Fruit fly (Drosophila melanogaster) whole organism, embryonic: Measurements from ENCODE around the gene Mgat4b.

Source experiments
- ATbp ChIP-seq: fragments of 200-800 bp; sonication (Bioruptor generic); optimal IDR thresholded peaks from 2 replicates; lab custom pipeline; 2017; ENCODE audit warnings: missing biosample characterization, mild to moderate bottlenecking, missing genetic modification characterization, missing genetic modification reagents
- Atf3 ChIP-seq: fragments of 200-800 bp; sonication (Bioruptor generic); optimal IDR thresholded peaks from 3 replicates; lab custom pipeline; 2016; ENCODE audit warnings: missing biosample characterization, missing genetic modification characterization
- B-H2 ChIP-seq: fragments of 200-800 bp; sonication (Bioruptor generic); optimal IDR thresholded peaks from 2 replicates; lab custom pipeline; 2018; ENCODE audit warnings: missing biosample characterization, mild to moderate bottlenecking, missing genetic modification characterization
- CG10147 ChIP-seq: fragments of 200-800 bp; sonication (Bioruptor generic); optimal IDR thresholded peaks from 2 replicates; lab custom pipeline; 2019; ENCODE audit warnings: missing biosample characterization, mild to moderate bottlenecking, missing genetic modification characterization, moderate library complexity
- CG10462 ChIP-seq: fragments of 200-800 bp; sonication (Bioruptor generic); optimal IDR thresholded peaks from 2 replicates; lab custom pipeline; 2016; ENCODE audit warnings: missing biosample characterization, missing genetic modification characterization
- CG11247 ChIP-seq: fragments of 200-800 bp; sonication (Bioruptor generic); IDR thresholded peaks from 2 replicates; pipeline ENCODE4 v1.3.6; 2022; ENCODE audit warnings: missing biosample characterization, missing genetic modification characterization
- CG14050 ChIP-seq: fragments of 200-800 bp; sonication (Bioruptor generic); IDR thresholded peaks from 3 replicates; pipeline ENCODE4 v1.3.6; 2022; ENCODE audit warnings: missing biosample characterization, missing genetic modification characterization
- CG14860 ChIP-seq: fragments of 200-800 bp; sonication (Bioruptor generic); IDR thresholded peaks from 3 replicates; pipeline ENCODE4 v1.3.6; 2022; ENCODE audit warnings: missing biosample characterization, missing genetic modification characterization; ENCODE audit not compliant: partially characterized antibody
- CG15479 ChIP-seq: fragments of 200-800 bp; sonication (Bioruptor generic); optimal IDR thresholded peaks from 3 replicates; lab custom pipeline; 2019; ENCODE audit warnings: missing biosample characterization, mild to moderate bottlenecking, missing genetic modification characterization, moderate library complexity
- CG2116 ChIP-seq: fragments of 200-800 bp; sonication (Bioruptor generic); optimal IDR thresholded peaks from 3 replicates; lab custom pipeline; 2018; ENCODE audit warnings: missing biosample characterization, mild to moderate bottlenecking, missing genetic modification characterization
- CG31224 ChIP-seq: fragments of 200-800 bp; sonication (Bioruptor generic); IDR thresholded peaks from 2 replicates; pipeline ENCODE4 v1.3.6; 2022; ENCODE audit warnings: missing biosample characterization, missing genetic modification characterization
- CG33213 ChIP-seq: fragments of 200-800 bp; sonication (Bioruptor generic); optimal IDR thresholded peaks from 3 replicates; lab custom pipeline; 2016; ENCODE audit warnings: missing biosample characterization, missing genetic modification characterization
- CG3726 ChIP-seq: fragments of 200-800 bp; sonication (Bioruptor generic); IDR thresholded peaks from 3 replicates; pipeline ENCODE4, ENCODE4 v1.3.6; 2022; ENCODE audit warnings: missing biosample characterization, missing genetic modification characterization
- CG43689 ChIP-seq: fragments of 200-800 bp; sonication (Bioruptor generic); IDR thresholded peaks from 2 replicates; pipeline ENCODE4 v1.3.6; 2022; ENCODE audit warnings: missing biosample characterization, missing genetic modification characterization
- CG9817 ChIP-seq: fragments of 200-800 bp; sonication (Bioruptor generic); optimal IDR thresholded peaks from 2 replicates; lab custom pipeline; 2018; ENCODE audit warnings: missing biosample characterization, mild to moderate bottlenecking, missing genetic modification characterization, moderate library complexity
- CG9932 ChIP-seq: fragments of 200-800 bp; sonication (Bioruptor generic); IDR thresholded peaks from 2 replicates; pipeline ENCODE4 v1.3.6; 2022; ENCODE audit warnings: missing biosample characterization, missing genetic modification characterization
- Dbx ChIP-seq: fragments of 200-800 bp; sonication (Bioruptor generic); IDR thresholded peaks from 3 replicates; pipeline ENCODE4 v1.3.6; 2022; ENCODE audit warnings: missing biosample characterization, missing genetic modification characterization
- Dip3 ChIP-seq: fragments of 200-800 bp; sonication (Bioruptor generic); optimal IDR thresholded peaks from 3 replicates; lab custom pipeline; 2016; ENCODE audit warnings: missing biosample characterization, missing genetic modification characterization
- Dref ChIP-seq: fragments of 200-800 bp; sonication (Bioruptor generic); IDR thresholded peaks from 2 replicates; pipeline ENCODE4 v1.3.6; 2022; ENCODE audit warnings: missing biosample characterization, missing genetic modification characterization
- Drgx ChIP-seq: fragments of 200-800 bp; sonication (Bioruptor generic); IDR thresholded peaks from 2 replicates; pipeline ENCODE4 v1.3.6; 2022; ENCODE audit warnings: missing biosample characterization, missing genetic modification characterization
- Elba2 ChIP-seq: fragments of 200-800 bp; sonication (Bioruptor generic); optimal IDR thresholded peaks from 3 replicates; lab custom pipeline; 2016; ENCODE audit warnings: missing biosample characterization, missing genetic modification characterization
- H2.0 ChIP-seq: fragments of 200-800 bp; sonication (Bioruptor generic); IDR thresholded peaks from 2 replicates; pipeline ENCODE4 v1.3.6; 2022; ENCODE audit warnings: missing biosample characterization, missing genetic modification characterization
- HLH54F ChIP-seq: fragments of 200-800 bp; sonication (Bioruptor generic); optimal IDR thresholded peaks from 3 replicates; lab custom pipeline; 2016; ENCODE audit warnings: missing biosample characterization, missing genetic modification characterization
- HLHmδ ChIP-seq: fragments of 200-800 bp; sonication (Bioruptor generic); optimal IDR thresholded peaks from 2 replicates; lab custom pipeline; 2018; ENCODE audit warnings: missing biosample characterization, mild to moderate bottlenecking, missing genetic modification characterization, moderate library complexity
- HmgZ ChIP-seq: fragments of 200-800 bp; sonication (Bioruptor generic); optimal IDR thresholded peaks from 2 replicates; lab custom pipeline; 2018; ENCODE audit warnings: missing biosample characterization, mild to moderate bottlenecking, missing genetic modification characterization
- Optix ChIP-seq: fragments of 200-800 bp; sonication (Bioruptor generic); IDR thresholded peaks from 3 replicates; pipeline ENCODE4 v1.3.6; 2022; ENCODE audit warnings: missing biosample characterization, missing genetic modification characterization
- Rfx ChIP-seq: fragments of 200-800 bp; sonication (Bioruptor generic); IDR thresholded peaks from 2 replicates; pipeline ENCODE4 v1.3.6; 2022; ENCODE audit warnings: missing biosample characterization, missing genetic modification characterization
- Sry-β ChIP-seq: fragments of 200-800 bp; sonication (Bioruptor generic); optimal IDR thresholded peaks from 2 replicates; lab custom pipeline; 2018; ENCODE audit warnings: missing biosample characterization, mild to moderate bottlenecking, missing genetic modification characterization, moderate library complexity
- Stat92E ChIP-seq, 3 experiments: fragments of >200 bp in 2 of 3; fragments of 200-800 bp in 1 of 3; sonication (Bioruptor generic) in 1 of 3; optimal IDR thresholded peaks; 2 replicates each; lab custom pipeline; 2017 to 2019; ENCODE audit warnings: missing biosample characterization in 3 of 3, missing genetic modification characterization in 3 of 3, mild to moderate bottlenecking in 1 of 3, moderate library complexity in 1 of 3
- YL-1 ChIP-seq: fragments of 200-800 bp; sonication (Bioruptor generic); optimal IDR thresholded peaks from 3 replicates; lab custom pipeline; 2017; ENCODE audit warnings: missing biosample characterization, mild to moderate bottlenecking, missing genetic modification characterization
- ab ChIP-seq: fragments of 200-800 bp; sonication (Bioruptor generic); optimal IDR thresholded peaks from 2 replicates; lab custom pipeline; 2016; ENCODE audit warnings: missing biosample characterization, missing genetic modification characterization
- al ChIP-seq: fragments of 200-800 bp; sonication (Bioruptor generic); IDR thresholded peaks from 2 replicates; pipeline ENCODE4 v1.3.6; 2022; ENCODE audit warnings: missing biosample characterization, missing genetic modification characterization
- amos ChIP-seq: fragments of 200-800 bp; sonication (Bioruptor generic); IDR thresholded peaks from 2 replicates; pipeline ENCODE4 v1.3.6; 2022; ENCODE audit warnings: missing biosample characterization, missing genetic modification characterization; ENCODE audit not compliant: partially characterized antibody
- bab2 ChIP-seq: fragments of 200-800 bp; sonication (Bioruptor generic); optimal IDR thresholded peaks from 2 replicates; lab custom pipeline; 2016; ENCODE audit warnings: missing biosample characterization, missing genetic modification characterization
- bcd ChIP-seq: fragments of 200-800 bp; sonication (Bioruptor generic); optimal IDR thresholded peaks from 2 replicates; lab custom pipeline; 2017; ENCODE audit warnings: missing biosample characterization, mild to moderate bottlenecking, missing genetic modification characterization
- ems ChIP-seq: fragments of 200-800 bp; sonication (Bioruptor generic); optimal IDR thresholded peaks from 3 replicates; lab custom pipeline; 2016; ENCODE audit warnings: missing biosample characterization, missing genetic modification characterization
- fd96Cb ChIP-seq: fragments of 200-800 bp; sonication (Bioruptor generic); optimal IDR thresholded peaks from 2 replicates; lab custom pipeline; 2018; ENCODE audit warnings: missing biosample characterization, mild to moderate bottlenecking, missing genetic modification characterization, moderate library complexity
- gro ChIP-seq: fragments of 200-800 bp; sonication (Bioruptor generic); optimal IDR thresholded peaks from 2 replicates; lab custom pipeline; 2016; ENCODE audit warnings: missing biosample characterization, missing genetic modification characterization
- inv ChIP-seq: fragments of 200-800 bp; sonication (Bioruptor generic); IDR thresholded peaks from 2 replicates; pipeline ENCODE4 v1.3.6; 2022; ENCODE audit warnings: missing biosample characterization, missing genetic modification characterization; ENCODE audit not compliant: partially characterized antibody
- ken ChIP-seq: fragments of 200-800 bp; sonication (Bioruptor generic); IDR thresholded peaks from 3 replicates; pipeline ENCODE4 v1.3.6; 2022; ENCODE audit warnings: missing biosample characterization, missing genetic modification characterization
- nerfin-2 ChIP-seq: fragments of 200-800 bp; sonication (Bioruptor generic); IDR thresholded peaks from 2 replicates; pipeline ENCODE4 v1.3.6; 2022; ENCODE audit warnings: missing biosample characterization, missing genetic modification characterization; ENCODE audit not compliant: partially characterized antibody
- pzg ChIP-seq: fragments of 200-800 bp; sonication (Bioruptor generic); optimal IDR thresholded peaks from 3 replicates; lab custom pipeline; 2018; ENCODE audit warnings: missing biosample characterization, mild to moderate bottlenecking, missing genetic modification characterization, moderate library complexity
- rib ChIP-seq: fragments of 200-800 bp; sonication (Bioruptor generic); IDR thresholded peaks from 2 replicates; pipeline ENCODE4 v1.3.6; 2022; ENCODE audit warnings: missing biosample characterization, missing genetic modification characterization
- sim ChIP-seq: fragments of 200-800 bp; sonication (Bioruptor generic); IDR thresholded peaks from 2 replicates; pipeline ENCODE4 v1.3.6; 2022; ENCODE audit warnings: missing biosample characterization, missing genetic modification characterization
- slou ChIP-seq: fragments of 200-800 bp; sonication (Bioruptor generic); optimal IDR thresholded peaks from 3 replicates; lab custom pipeline; 2016; ENCODE audit warnings: missing biosample characterization, missing genetic modification characterization
- sob ChIP-seq: fragments of 200-800 bp; sonication (Bioruptor generic); IDR thresholded peaks from 2 replicates; pipeline ENCODE4 v1.3.6; 2022; ENCODE audit warnings: missing biosample characterization, missing genetic modification characterization
- trh ChIP-seq: fragments of 200-800 bp; sonication (Bioruptor generic); optimal IDR thresholded peaks from 2 replicates; lab custom pipeline; 2016; ENCODE audit warnings: missing biosample characterization, missing genetic modification characterization
- vfl ChIP-seq: fragments of 200-800 bp; sonication (Bioruptor generic); optimal IDR thresholded peaks from 2 replicates; lab custom pipeline; 2016; ENCODE audit warnings: missing biosample characterization, missing genetic modification characterization
- vvl ChIP-seq: fragments of 200-800 bp; sonication (Bioruptor generic); IDR thresholded peaks from 2 replicates; pipeline ENCODE4 v1.3.6; 2022; ENCODE audit warnings: missing biosample characterization, missing genetic modification characterization
- z ChIP-seq: fragments of 200-800 bp; sonication (Bioruptor generic); IDR thresholded peaks from 3 replicates; pipeline ENCODE4 v1.3.6; 2022; ENCODE audit warnings: missing biosample characterization, missing genetic modification characterization

Gene Mgat4b

DNA sequence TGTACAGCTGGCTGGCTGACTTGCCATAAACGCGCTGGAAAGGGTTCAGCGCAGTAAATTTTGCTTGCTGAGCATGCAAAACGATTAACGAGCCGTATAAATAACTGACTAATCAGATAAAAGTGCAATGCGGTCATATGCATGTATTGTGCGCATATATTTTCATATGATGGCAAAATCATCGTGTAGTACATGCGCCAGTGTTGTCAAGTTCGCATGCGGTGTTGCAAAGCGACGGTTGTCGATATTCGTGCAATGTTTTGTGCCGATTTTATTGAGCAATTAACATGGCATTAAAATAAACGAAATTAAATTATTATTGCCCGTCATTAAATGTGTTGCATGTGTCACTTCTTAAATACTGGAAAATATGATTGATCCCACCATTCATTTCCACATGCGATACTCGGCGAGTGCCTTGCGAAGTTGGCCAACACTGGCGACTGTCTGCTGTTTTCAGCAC, 21.1 kb upstream of the Mgat4b start (continued):
- TF ChIP-seq CG14050 (GFP tag; lab: Robert Waterston, UW) (no peak; the same call in 2 of the 3 replicates), slou (peak; percentile 64), Sry-β (GFP tag; lab: Kevin White, UChicago) (peak; percentile 28), bab2 (GFP tag; lab: Kevin White, UChicago) (peak; percentile 79), Elba2 (peak; percentile 70), Stat92E (GFP tag; optimal IDR thresholded peaks at IDR 0.05; lab: Kevin White, UChicago) (no peak), CG15479 (GFP tag; lab: Kevin White, UChicago) (peak; percentile 76), CG43689 (GFP tag; lab: Robert Waterston, UW) (peak; percentile 34; the same call in 1 of the 2 replicates), Atf3 (peak; percentile 80), fd96Cb (tag; lab: Kevin White, UChicago) (peak; percentile 47), al (GFP tag; lab: Robert Waterston, UW) (peak; percentile 72), z (GFP tag; lab: Robert Waterston, UW) (no peak), bcd (GFP tag; lab: Kevin White, UChicago) (peak; percentile 69), trh (GFP tag; lab: Kevin White, UChicago) (peak; percentile 53), CG31224 (peak; percentile 64), CG14860 (GFP tag; lab: Robert Waterston, UW) (peak; percentile 76), CG3726 (GFP tag; lab: Robert Waterston, UW) (0 out of 3 replicates have a peak, but pooled peaks have one; percentile 20), inv (GFP tag; lab: Robert Waterston, UW) (peak; percentile 80), Drgx (GFP tag; lab: Robert Waterston, UW) (peak; percentile 70; the same call in 1 of the 2 replicates), CG10147 (GFP tag; lab: Kevin White, UChicago) (no peak)

DNA sequence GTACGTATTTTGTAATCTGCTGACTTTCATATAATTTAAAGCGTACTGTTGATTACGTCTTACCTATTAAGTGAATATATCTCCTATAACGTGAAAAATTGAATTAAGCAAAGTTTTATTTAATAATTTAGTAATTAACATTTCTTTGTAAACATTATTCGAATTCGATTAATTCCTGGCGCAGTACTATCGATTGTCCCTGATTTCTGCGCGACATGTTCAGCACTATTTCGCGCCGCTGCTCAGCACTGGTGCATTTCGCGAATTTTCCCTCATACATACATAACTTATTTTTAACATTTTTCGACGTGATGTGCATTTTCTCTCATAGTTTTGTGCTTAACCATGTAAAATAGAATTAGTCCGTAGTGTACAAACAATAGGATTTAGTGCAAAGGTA, 20.6 kb upstream of the Mgat4b start, which contains the start of gene Helz:
Helz (plus strand) TSS at position 260 of the 400 bp plus-strand sequence.
- TF ChIP-seq bab2 (GFP tag; lab: Kevin White, UChicago) (no peak), Dip3 (GFP tag; lab: Kevin White, UChicago) (peak; percentile 17), CG11247 (GFP tag; lab: Robert Waterston, UW) (peak; percentile 57), CG9932 (GFP tag; lab: Robert Waterston, UW) (peak; percentile 69), sim (GFP tag; lab: Robert Waterston, UW) (no peak), B-H2 (GFP tag; lab: Kevin White, UChicago) (peak; percentile 82), ab (GFP tag; lab: Kevin White, UChicago) (no peak), CG10462 (GFP tag; lab: Kevin White, UChicago) (no peak), CG9817 (peak; percentile 20), Dref (peak; percentile 90), YL-1 (GFP tag; lab: Kevin White, UChicago) (no peak), CG14050 (GFP tag; lab: Robert Waterston, UW) (no peak), CG33213 (GFP tag; lab: Kevin White, UChicago) (peak; percentile 8), rib (peak; percentile 92), HLHmδ (GFP tag; lab: Kevin White, UChicago) (peak; percentile 40), amos (peak; percentile 66), sob (GFP tag; lab: Robert Waterston, UW) (peak; percentile 61), CG2116 (peak; percentile 3), Dbx (GFP tag; lab: Robert Waterston, UW) (0 out of 3 replicates have a peak, but pooled peaks have one; percentile 20), HmgZ (tag; lab: Kevin White, UChicago) (peak; percentile 39), vfl (GFP tag; lab: Kevin White, UChicago) (peak; percentile 54), pzg (GFP tag; lab: Kevin White, UChicago) (peak; percentile 59), gro (GFP tag; lab: Kevin White, UChicago) (peak; percentile 31), H2.0 (GFP tag; lab: Robert Waterston, UW) (0 out of 2 replicates have a peak, but pooled peaks have one; percentile 12), Optix (GFP tag; lab: Robert Waterston, UW) (no peak), Rfx (peak; percentile 69), nerfin-2 (GFP tag; lab: Robert Waterston, UW) (peak; percentile 31; the same call in 1 of the 2 replicates), ems (GFP tag; lab: Kevin White, UChicago) (peak; percentile 27), vvl (GFP tag; lab: Robert Waterston, UW) (peak; percentile 21; the same call in 1 of the 2 replicates), ATbp (GFP tag; lab: Kevin White, UChicago) (no peak), ken (GFP tag; lab: Robert Waterston, UW) (0 out of 3 replicates have a peak, but pooled peaks have one; percentile 16), HLH54F (GFP tag; lab: Kevin White, UChicago) (no peak)
